Fruit fly (Drosophila melanogaster) whole organism, embryonic: Measurements from ENCODE around the gene Mco4.
A peak's percentile ranks its signal among the peaks of the same experiment; 100 is the strongest.

Experiments
- BtbVII ChIP-seq: fragments of 200-800 bp; sonication (Bioruptor generic); optimal IDR thresholded peaks from 3 replicates; lab custom pipeline; 2017; ENCODE audit warnings: missing biosample characterization, mild to moderate bottlenecking, missing genetic modification characterization
- CG10543 ChIP-seq: fragments of 200-800 bp; sonication (Bioruptor generic); optimal IDR thresholded peaks from 3 replicates; lab custom pipeline; 2017; ENCODE audit warnings: missing biosample characterization, mild to moderate bottlenecking, missing genetic modification characterization, moderate library complexity
- CG10654 ChIP-seq: fragments of 200-800 bp; sonication (Bioruptor generic); optimal IDR thresholded peaks from 2 replicates; lab custom pipeline; 2016; ENCODE audit warnings: missing biosample characterization, missing genetic modification characterization
- CG14710 ChIP-seq: fragments of 200-800 bp; sonication (Bioruptor generic); optimal IDR thresholded peaks from 3 replicates; lab custom pipeline; 2019; ENCODE audit warnings: missing biosample characterization, mild to moderate bottlenecking, missing genetic modification characterization, moderate library complexity
- CG14965 ChIP-seq: fragments of 200-800 bp; sonication (Bioruptor generic); optimal IDR thresholded peaks from 2 replicates; lab custom pipeline; 2016; ENCODE audit warnings: missing biosample characterization, missing genetic modification characterization, borderline replicate concordance
- CG15479 ChIP-seq: fragments of 200-800 bp; sonication (Bioruptor generic); optimal IDR thresholded peaks from 3 replicates; lab custom pipeline; 2019; ENCODE audit warnings: missing biosample characterization, mild to moderate bottlenecking, missing genetic modification characterization, moderate library complexity
- CG15696 ChIP-seq: fragments of 200-800 bp; sonication (Bioruptor generic); optimal IDR thresholded peaks from 2 replicates; lab custom pipeline; 2019; ENCODE audit warnings: missing biosample characterization, mild to moderate bottlenecking, missing genetic modification characterization, moderate library complexity
- CG1603 ChIP-seq: fragments of 200-800 bp; sonication (Bioruptor generic); optimal IDR thresholded peaks from 2 replicates; lab custom pipeline; 2019; ENCODE audit warnings: missing biosample characterization, mild to moderate bottlenecking, missing genetic modification characterization, moderate library complexity
- CG17385 ChIP-seq: fragments of 200-800 bp; sonication (Bioruptor generic); optimal IDR thresholded peaks from 3 replicates; lab custom pipeline; 2018; ENCODE audit warnings: missing biosample characterization, mild to moderate bottlenecking, missing genetic modification characterization
- CG30431 ChIP-seq: fragments of 200-800 bp; sonication (Bioruptor generic); optimal IDR thresholded peaks from 2 replicates; lab custom pipeline; 2017; ENCODE audit warnings: missing biosample characterization, missing genetic modification characterization
- CG3281 ChIP-seq: fragments of 200-800 bp; sonication (Bioruptor generic); optimal IDR thresholded peaks from 3 replicates; lab custom pipeline; 2017; ENCODE audit warnings: missing biosample characterization, mild to moderate bottlenecking, missing genetic modification characterization
- CG33557 ChIP-seq: fragments of 200-800 bp; sonication (Bioruptor generic); optimal IDR thresholded peaks from 2 replicates; lab custom pipeline; 2019; ENCODE audit warnings: missing biosample characterization, mild to moderate bottlenecking, missing genetic modification characterization, moderate library complexity
- CG4282 ChIP-seq: fragments of 200-800 bp; sonication (Bioruptor generic); optimal IDR thresholded peaks from 2 replicates; lab custom pipeline; 2016; ENCODE audit warnings: missing biosample characterization, missing genetic modification characterization
- CG7745 ChIP-seq: fragments of 200-800 bp; sonication (Bioruptor generic); optimal IDR thresholded peaks from 2 replicates; lab custom pipeline; 2018; ENCODE audit warnings: missing biosample characterization, mild to moderate bottlenecking, missing genetic modification characterization, moderate library complexity
- CG8290 ChIP-seq, 3 experiments: fragments of 200-800 bp; sonication (Bioruptor generic); optimal IDR thresholded peaks; 2 replicates each; lab custom pipeline; 2016 to 2019; ENCODE audit warnings: missing biosample characterization in 3 of 3, missing genetic modification characterization in 3 of 3, mild to moderate bottlenecking in 2 of 3, moderate library complexity in 1 of 3
- CG9727 ChIP-seq: fragments of 200-800 bp; sonication (Bioruptor generic); optimal IDR thresholded peaks from 3 replicates; lab custom pipeline; 2017; ENCODE audit warnings: missing biosample characterization, mild to moderate bottlenecking, missing genetic modification characterization
- Camta ChIP-seq: fragments of 200-800 bp; sonication (Bioruptor generic); optimal IDR thresholded peaks from 2 replicates; lab custom pipeline; 2016; ENCODE audit warnings: missing biosample characterization, missing genetic modification characterization
- CoRest ChIP-seq: fragments of 200-800 bp; sonication (Bioruptor generic); optimal IDR thresholded peaks from 3 replicates; lab custom pipeline; 2018; ENCODE audit warnings: missing biosample characterization, mild to moderate bottlenecking, missing genetic modification characterization, moderate library complexity
- Dip2 ChIP-seq: fragments of 200-800 bp; sonication (Bioruptor generic); IDR thresholded peaks from 2 replicates; pipeline ENCODE4 v1.3.6; 2022; ENCODE audit warnings: missing biosample characterization, missing genetic modification characterization
- Ets65A ChIP-seq: fragments of 200-800 bp; sonication (Bioruptor generic); peaks from one replicate; lab custom pipeline; 2016; ENCODE audit warnings: missing biosample characterization, missing genetic modification characterization
- Hey ChIP-seq: fragments of 200-800 bp; sonication (Bioruptor generic); optimal IDR thresholded peaks from 3 replicates; lab custom pipeline; 2018; ENCODE audit warnings: missing biosample characterization, mild to moderate bottlenecking, missing genetic modification characterization
- Max ChIP-seq: fragments of 200-800 bp; sonication (Bioruptor generic); optimal IDR thresholded peaks from 2 replicates; lab custom pipeline; 2016; ENCODE audit warnings: missing biosample characterization, mild to moderate bottlenecking, missing genetic modification characterization
- NFAT ChIP-seq: fragments of 200-800 bp; sonication (Bioruptor generic); IDR thresholded peaks from 2 replicates; pipeline ENCODE4 v1.3.6; 2022; ENCODE audit warnings: missing biosample characterization, missing genetic modification characterization
- Nf-YC ChIP-seq: fragments of 200-800 bp; optimal IDR thresholded peaks from 3 replicates; lab custom pipeline; 2019; ENCODE audit warnings: missing biosample characterization, mild to moderate bottlenecking, missing genetic modification characterization, moderate library complexity
- Ssrp ChIP-seq: fragments of 200-800 bp; sonication (Bioruptor generic); optimal IDR thresholded peaks from 2 replicates; lab custom pipeline; 2018; ENCODE audit warnings: missing biosample characterization, mild to moderate bottlenecking, missing genetic modification characterization, moderate library complexity
- Trl ChIP-seq, 3 experiments: fragments of >200 bp in 2 of 3; fragments of 200-800 bp in 1 of 3; sonication (Bioruptor generic) in 1 of 3; optimal IDR thresholded peaks; 2 replicates in 1 of 3; 3 replicates in 2 of 3; lab custom pipeline; 2016 to 2017; ENCODE audit warnings: missing biosample characterization in 1 of 3, missing genetic modification characterization in 1 of 3
- Xrp1 ChIP-seq: fragments of 200-800 bp; sonication (Bioruptor generic); IDR thresholded peaks from 2 replicates; pipeline ENCODE4 v1.3.6; 2022; ENCODE audit warnings: missing biosample characterization, missing genetic modification characterization
- ap ChIP-seq: fragments of 200-800 bp; sonication (Bioruptor generic); IDR thresholded peaks from 2 replicates; pipeline ENCODE4 v1.3.6; 2022; ENCODE audit warnings: missing biosample characterization, missing genetic modification characterization
- croc ChIP-seq: fragments of 200-800 bp; sonication (Bioruptor generic); conservative IDR thresholded peaks from 3 replicates; pipeline ENCODE4 v1.3.6; 2022; ENCODE audit warnings: missing biosample characterization, missing genetic modification characterization
- dmrt11E ChIP-seq: fragments of 200-800 bp; sonication (Bioruptor generic); optimal IDR thresholded peaks from 3 replicates; lab custom pipeline; 2018; ENCODE audit warnings: missing biosample characterization, mild to moderate bottlenecking, missing genetic modification characterization, moderate library complexity
- en ChIP-seq: fragments of 200-800 bp; sonication (Bioruptor generic); optimal IDR thresholded peaks from 2 replicates; lab custom pipeline; 2016; ENCODE audit warnings: missing biosample characterization, missing genetic modification characterization
- grn ChIP-seq: fragments of 200-800 bp; sonication (Bioruptor generic); optimal IDR thresholded peaks from 3 replicates; lab custom pipeline; 2017; ENCODE audit warnings: missing biosample characterization, missing genetic modification characterization
- gt ChIP-seq: fragments of 200-800 bp; sonication (Bioruptor generic); IDR thresholded peaks from 2 replicates; pipeline ENCODE4 v1.3.6; 2022; ENCODE audit warnings: missing biosample characterization, missing genetic modification characterization
- hbn ChIP-seq: fragments of 200-800 bp; sonication (Bioruptor generic); IDR thresholded peaks from 2 replicates; pipeline ENCODE4 v1.3.6; 2022; ENCODE audit warnings: missing biosample characterization, missing genetic modification characterization; ENCODE audit not compliant: partially characterized antibody
- lola ChIP-seq, 3 experiments: fragments of >200 bp in 2 of 3; fragments of 200-800 bp in 1 of 3; sonication (Bioruptor generic) in 1 of 3; optimal IDR thresholded peaks; 2 replicates each; lab custom pipeline; 2017 to 2019; ENCODE audit warnings: missing biosample characterization in 3 of 3, missing genetic modification characterization in 3 of 3, mild to moderate bottlenecking in 1 of 3, moderate library complexity in 1 of 3
- mirr ChIP-seq: fragments of 200-800 bp; sonication (Bioruptor generic); optimal IDR thresholded peaks from 3 replicates; lab custom pipeline; 2018; ENCODE audit warnings: missing biosample characterization, mild to moderate bottlenecking, missing genetic modification characterization
- pfk ChIP-seq: fragments of 200-800 bp; sonication (Bioruptor generic); optimal IDR thresholded peaks from 2 replicates; lab custom pipeline; 2018; ENCODE audit warnings: missing biosample characterization, mild to moderate bottlenecking, missing genetic modification characterization, moderate library complexity
- pnt ChIP-seq: fragments of 200-800 bp; sonication (Bioruptor generic); optimal IDR thresholded peaks from 3 replicates; lab custom pipeline; 2016; ENCODE audit warnings: missing biosample characterization, missing genetic modification characterization
- pum ChIP-seq: fragments of 200-800 bp; sonication (Bioruptor generic); optimal IDR thresholded peaks from 2 replicates; lab custom pipeline; 2016; ENCODE audit warnings: missing biosample characterization, missing genetic modification characterization
- sd ChIP-seq: fragments of 200-800 bp; sonication (Bioruptor generic); optimal IDR thresholded peaks from 3 replicates; lab custom pipeline; 2018; ENCODE audit warnings: missing biosample characterization, mild to moderate bottlenecking, missing genetic modification characterization, moderate library complexity
- sens ChIP-seq: fragments of 200-800 bp; sonication (Bioruptor generic); peaks from one replicate; lab custom pipeline; 2016; ENCODE audit warnings: missing biosample characterization, missing genetic modification characterization
- sim ChIP-seq: fragments of 200-800 bp; sonication (Bioruptor generic); IDR thresholded peaks from 2 replicates; pipeline ENCODE4 v1.3.6; 2022; ENCODE audit warnings: missing biosample characterization, missing genetic modification characterization
- sqz ChIP-seq: fragments of 200-800 bp; sonication (Bioruptor generic); optimal IDR thresholded peaks from 3 replicates; lab custom pipeline; 2018; ENCODE audit warnings: missing biosample characterization, mild to moderate bottlenecking, missing genetic modification characterization
- tna ChIP-seq: fragments of 200-800 bp; sonication (Bioruptor generic); IDR thresholded peaks from 2 replicates; pipeline ENCODE4 v1.3.6; 2022; ENCODE audit warnings: missing biosample characterization, missing genetic modification characterization; ENCODE audit not compliant: partially characterized antibody
- twi ChIP-seq: fragments of 200-800 bp; optimal IDR thresholded peaks from 2 replicates; lab custom pipeline; 2019; ENCODE audit warnings: missing biosample characterization, mild to moderate bottlenecking, missing genetic modification characterization, moderate library complexity
- unc-4 ChIP-seq: fragments of 200-800 bp; sonication (Bioruptor generic); IDR thresholded peaks from 2 replicates; pipeline ENCODE4 v1.3.6; 2022; ENCODE audit warnings: missing biosample characterization, missing genetic modification characterization; ENCODE audit not compliant: partially characterized antibody
- vvl ChIP-seq: fragments of 200-800 bp; sonication (Bioruptor generic); IDR thresholded peaks from 2 replicates; pipeline ENCODE4 v1.3.6; 2022; ENCODE audit warnings: missing biosample characterization, missing genetic modification characterization
- wor ChIP-seq: fragments of 200-800 bp; sonication (Bioruptor generic); IDR thresholded peaks from 2 replicates; pipeline ENCODE4 v1.3.6; 2022; ENCODE audit warnings: missing biosample characterization, missing genetic modification characterization

Gene Mco4

dm6 chrX:17872310-17872709 is 16.4 kb upstream of the Mco4 start:
- TF ChIP-seq sd (no peak), CG10654 (GFP tag; lab: Kevin White, UChicago) (no peak), CG15696 (tag; lab: Kevin White, UChicago) (peak; percentile 77), CG1603 (peak; percentile 8), CG10543 (no peak), Ets65A (GFP tag; lab: Kevin White, UChicago) (peak; percentile 56), gt (GFP tag; lab: Robert Waterston, UW) (no peak), CG30431 (GFP tag; lab: Kevin White, UChicago) (no peak), CG9727 (GFP tag; lab: Kevin White, UChicago) (peak; percentile 35), CG15479 (no peak), pfk (GFP tag; lab: Kevin White, UChicago) (no peak), NFAT (GFP tag; lab: Robert Waterston, UW) (no peak), BtbVII (no peak), dmrt11E (tag; lab: Kevin White, UChicago) (peak; percentile 38), CG33557 (GFP tag; lab: Kevin White, UChicago) (peak; percentile 36), CG14710 (peak; percentile 11), Max (GFP tag; lab: Kevin White, UChicago) (no peak), Xrp1 (GFP tag; lab: Robert Waterston, UW) (0 out of 2 replicates have a peak, but pooled peaks have one; percentile 12), vvl (GFP tag; lab: Robert Waterston, UW) (no peak), grn (GFP tag; lab: Kevin White, UChicago) (peak; percentile 40), lola (GFP tag; optimal IDR thresholded peaks at IDR 0.05; lab: Kevin White, UChicago) (no peak), mirr (GFP tag; lab: Kevin White, UChicago) (no peak), sens (GFP tag; lab: Kevin White, UChicago) (peak; percentile 80)
- TF ChIP-seq, all 482 proteins: peak for 10

- TF ChIP-seq CG7745 (no peak), ap (GFP tag; lab: Robert Waterston, UW) (no peak), Nf-YC (tag; lab: Kevin White, UChicago) (no peak), CG17385 (GFP tag; lab: Kevin White, UChicago) (no peak), sim (no peak), CG8290 (GFP tag; optimal IDR thresholded peaks at IDR 0.05; lab: Kevin White, UChicago) (no peak), CG8290 (tag; optimal IDR thresholded peaks at IDR 0.05; lab: Kevin White, UChicago) (no peak), CG4282 (GFP tag; lab: Kevin White, UChicago) (no peak), Ssrp (tag; lab: Kevin White, UChicago) (no peak), pnt (GFP tag; lab: Kevin White, UChicago) (no peak), CG3281 (GFP tag; lab: Kevin White, UChicago) (no peak), en (GFP tag; lab: Kevin White, UChicago) (no peak), CG9727 (GFP tag; lab: Kevin White, UChicago) (no peak), pum (GFP tag; lab: Kevin White, UChicago) (no peak), Dip2 (GFP tag; lab: Robert Waterston, UW) (no peak), unc-4 (no peak), twi (tag; lab: Kevin White, UChicago) (no peak), wor (GFP tag; lab: Robert Waterston, UW) (no peak), Camta (no peak), Trl (optimal IDR thresholded peaks at IDR 0.05; lab: Kevin White, UChicago) (peak; percentile 65 to 75), Trl (GFP tag; optimal IDR thresholded peaks at IDR 0.05; lab: Kevin White, UChicago) (no peak), hbn (GFP tag; lab: Robert Waterston, UW) (no peak), CG14965 (GFP tag; lab: Kevin White, UChicago) (peak; percentile 54), tna (no peak), Max (GFP tag; lab: Kevin White, UChicago) (no peak), sqz (GFP tag; lab: Kevin White, UChicago) (peak; percentile 59), CoRest (no peak), Hey (tag; lab: Kevin White, UChicago) (no peak), croc (GFP tag; lab: Robert Waterston, UW) (no peak)
Observed at dm6 chrX:17870614-17871394, 14.9 kb upstream of the Mco4 start.
